Worm (Caenorhabditis elegans): Measurements from ENCODE around the gene sqv-2.

The sqv-2 gene

DNA sequence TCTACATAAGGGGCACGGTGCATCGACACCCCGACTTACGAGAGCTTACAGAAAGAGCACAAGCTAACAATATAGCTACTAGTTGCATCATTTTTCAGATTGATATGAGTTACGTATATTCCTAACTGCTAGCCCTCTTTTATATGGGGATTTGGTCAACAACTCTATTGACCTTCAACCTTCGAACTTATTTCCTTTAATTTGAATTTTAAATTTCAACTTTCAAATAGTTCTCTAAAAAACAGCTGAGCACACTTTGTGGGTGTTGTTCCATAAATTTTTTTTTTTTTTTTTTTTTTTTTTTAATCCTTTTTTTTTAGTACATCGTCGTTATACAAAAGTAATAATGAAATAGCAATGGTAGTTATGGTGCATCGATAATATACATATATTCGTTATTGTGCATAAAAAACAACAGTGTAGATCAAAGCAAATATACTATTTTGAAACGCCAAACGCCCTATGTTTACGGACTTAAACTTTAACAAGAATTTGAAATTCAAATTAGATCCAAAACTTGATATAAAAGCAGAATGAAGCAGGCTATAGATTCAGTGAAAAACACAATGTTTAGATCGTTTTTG lies 27.6 kb downstream of the sqv-2 start, which contains the start of the genes Y110A2AL.9 and Y110A2AL.3:
Gene Y110A2AL.9, minus strand, starts transcription at position 101 of the 584 bp plus-strand sequence.
Gene Y110A2AL.3, plus strand, starts transcription at position 534 of the 584 bp plus-strand sequence.
- no peak for TF ChIP-seq unc-62 (GFP tag; optimal IDR thresholded peaks at IDR 0.05)

DNA sequence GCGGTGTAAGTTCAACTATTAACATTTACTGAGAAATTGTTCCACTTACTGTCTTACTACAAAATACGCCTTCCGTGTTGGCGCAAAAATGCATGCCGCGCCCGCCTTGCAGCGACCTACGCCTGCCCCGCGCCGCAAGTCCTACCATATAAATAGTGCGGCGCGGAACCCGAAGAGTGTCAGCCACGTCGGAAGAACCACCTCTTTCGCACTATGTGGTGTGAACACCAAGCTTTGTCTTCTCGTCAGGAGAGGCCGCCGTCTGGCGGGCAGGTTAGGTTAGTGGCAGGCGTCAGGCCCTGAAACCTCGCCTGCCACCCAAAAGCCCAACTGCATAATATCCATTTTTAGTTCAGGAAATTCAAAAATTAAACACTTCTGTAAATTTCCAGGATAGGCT lies 28.8 kb downstream of the sqv-2 start:
- TF ChIP-seq unc-62 (GFP tag; optimal IDR thresholded peaks at IDR 0.05) = no peak

DNA sequence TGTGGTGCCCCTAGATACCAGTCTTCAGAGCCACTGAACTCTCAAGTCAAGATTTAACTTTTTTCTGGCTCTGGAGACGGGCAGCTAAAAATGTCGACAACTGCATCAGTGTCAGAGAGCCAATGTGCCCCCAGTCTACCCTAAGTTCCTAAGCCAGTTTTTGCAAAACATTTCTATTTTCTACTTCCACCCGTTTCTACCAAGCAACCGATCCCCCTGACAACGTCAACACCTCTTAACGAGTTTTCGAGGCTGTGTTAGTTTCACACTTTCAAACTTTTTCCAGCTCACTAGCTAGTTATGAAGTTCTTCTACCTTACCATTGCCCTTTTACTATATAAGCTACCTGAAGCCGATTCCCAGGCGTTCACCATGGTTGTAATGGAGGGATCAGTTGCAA lies 30.0 kb downstream of the sqv-2 start, which contains the start of gene Y110A2AL.5:
Gene Y110A2AL.5, plus strand, starts transcription at position 301 of the 400 bp plus-strand sequence.
- no peak for TF ChIP-seq unc-62 (GFP tag; optimal IDR thresholded peaks at IDR 0.05)

DNA sequence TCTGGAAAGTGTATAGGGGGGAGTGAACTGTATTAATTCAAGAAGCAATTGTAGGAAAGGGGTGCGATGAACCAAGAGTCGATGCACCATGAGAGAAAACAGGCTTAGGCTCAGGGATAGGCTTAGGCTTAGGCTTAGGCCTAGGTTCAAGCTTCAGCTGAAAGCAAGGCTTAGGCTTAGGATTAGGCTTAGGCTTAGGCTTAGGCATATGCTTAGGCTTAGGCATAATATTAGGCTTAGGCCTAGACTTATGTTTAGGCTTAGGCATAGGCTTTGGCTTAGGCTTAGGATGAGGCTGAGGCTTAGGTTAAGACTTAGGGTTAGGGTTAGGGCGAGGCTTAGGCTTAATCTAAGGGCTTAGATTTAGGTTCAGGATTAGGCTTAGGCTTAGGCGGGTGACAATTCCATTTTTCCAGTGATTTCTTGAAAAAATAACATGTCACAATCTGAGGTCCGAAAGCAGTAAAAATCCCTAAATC lies 31.6 kb downstream of the sqv-2 start:
- TF ChIP-seq unc-62 (GFP tag; optimal IDR thresholded peaks at IDR 0.05) = no peak

DNA sequence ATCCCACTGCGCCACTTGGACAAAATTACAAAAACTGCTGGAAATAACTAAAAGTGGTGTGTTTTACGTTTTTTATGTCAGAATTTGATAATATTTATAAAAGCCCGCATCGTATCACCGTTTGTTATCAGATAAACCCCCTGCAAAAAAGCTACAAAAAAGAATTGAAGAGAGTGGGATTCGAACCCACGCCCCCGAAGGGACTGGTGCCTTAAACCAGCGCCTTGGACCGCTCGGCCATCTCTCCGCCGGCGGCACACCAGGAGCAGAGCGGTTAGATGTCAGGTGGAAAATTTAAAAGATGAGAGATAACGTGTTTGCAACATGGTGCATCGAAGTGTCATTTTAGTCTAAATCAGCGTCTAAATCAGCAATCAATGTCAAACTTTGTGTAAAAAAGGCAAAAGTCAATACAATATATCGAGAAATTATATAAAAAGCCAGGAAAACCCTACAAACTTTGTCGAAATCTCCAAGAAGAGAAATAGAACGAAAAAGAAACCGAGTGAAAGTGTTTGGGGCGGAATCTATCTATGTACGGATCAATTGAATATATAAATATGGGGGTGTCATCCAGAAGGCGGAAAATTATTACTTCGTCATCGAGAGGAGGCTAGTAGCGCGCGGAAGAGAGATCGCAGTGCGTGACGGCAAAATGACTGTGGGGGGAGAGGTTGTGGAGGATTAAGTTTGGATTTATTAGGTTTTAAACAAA lies 32.7 kb downstream of the sqv-2 start:
- TF ChIP-seq unc-62 (GFP tag; optimal IDR thresholded peaks at IDR 0.05) = no peak

DNA sequence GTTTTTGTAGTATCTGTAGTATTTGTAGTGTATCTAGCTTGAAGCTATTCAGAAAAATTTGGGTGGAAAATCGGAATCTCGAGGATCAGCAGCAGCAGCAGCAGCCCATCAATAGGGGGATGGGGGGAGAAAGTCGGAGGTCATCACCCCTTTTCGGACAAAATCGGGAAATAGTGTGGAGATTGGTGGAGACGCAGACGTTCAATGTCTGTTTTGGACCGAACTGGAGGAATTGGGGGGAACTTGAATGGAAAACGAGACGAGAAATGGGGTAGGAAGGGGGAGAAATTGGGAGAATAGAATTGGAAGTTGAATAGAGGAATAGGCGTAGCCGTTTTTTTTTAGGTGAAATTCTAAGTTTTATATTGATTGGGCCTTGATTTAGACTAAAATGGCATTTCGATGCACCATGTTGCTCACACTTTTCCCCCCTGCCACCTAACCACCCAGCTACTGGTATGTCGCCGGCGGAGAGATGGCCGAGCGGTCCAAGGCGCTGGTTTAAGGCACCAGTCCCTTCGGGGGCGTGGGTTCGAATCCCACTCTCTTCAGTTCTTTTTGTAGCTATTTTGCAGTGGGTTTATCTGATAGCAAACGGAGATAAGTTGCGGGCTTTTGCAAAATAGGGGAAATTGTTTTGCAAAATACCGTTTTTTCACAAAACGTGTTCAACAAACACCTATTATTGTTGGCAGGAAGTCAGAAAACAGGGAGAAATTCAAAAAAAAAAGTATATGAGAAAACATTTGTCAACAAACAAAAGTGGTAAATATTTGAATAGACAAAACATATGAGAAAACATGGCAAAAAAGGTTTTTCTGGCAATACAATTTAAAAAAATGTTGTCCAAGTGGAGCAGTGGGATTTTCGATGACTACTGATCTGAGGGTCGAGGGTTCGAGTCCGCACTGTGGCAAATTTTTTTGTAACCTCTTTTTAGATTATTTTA lies 34.0 kb downstream of the sqv-2 start:
- no peak for TF ChIP-seq unc-62 (GFP tag; optimal IDR thresholded peaks at IDR 0.05)

DNA sequence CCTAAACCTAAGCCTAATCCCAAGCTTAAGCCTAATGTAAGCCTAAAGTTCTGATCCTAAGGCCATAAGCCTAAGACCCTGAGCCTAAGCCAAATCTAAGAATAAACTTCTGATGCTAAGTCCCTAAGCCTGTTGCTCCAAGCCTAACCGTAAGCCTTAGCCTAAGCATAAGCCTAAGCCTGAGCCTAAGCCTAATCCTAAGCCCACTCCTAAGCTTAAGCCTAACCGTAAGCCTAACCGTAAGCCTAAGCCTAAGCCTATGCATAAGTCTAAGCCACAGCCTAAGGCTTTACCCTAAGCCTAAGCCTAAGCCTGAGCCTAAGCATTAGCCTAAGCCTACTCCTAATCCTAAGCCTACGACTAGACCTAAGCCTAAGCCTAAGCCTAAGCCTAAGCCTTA lies 34.9 kb downstream of the sqv-2 start:
- no peak for TF ChIP-seq unc-62 (GFP tag; optimal IDR thresholded peaks at IDR 0.05)

DNA sequence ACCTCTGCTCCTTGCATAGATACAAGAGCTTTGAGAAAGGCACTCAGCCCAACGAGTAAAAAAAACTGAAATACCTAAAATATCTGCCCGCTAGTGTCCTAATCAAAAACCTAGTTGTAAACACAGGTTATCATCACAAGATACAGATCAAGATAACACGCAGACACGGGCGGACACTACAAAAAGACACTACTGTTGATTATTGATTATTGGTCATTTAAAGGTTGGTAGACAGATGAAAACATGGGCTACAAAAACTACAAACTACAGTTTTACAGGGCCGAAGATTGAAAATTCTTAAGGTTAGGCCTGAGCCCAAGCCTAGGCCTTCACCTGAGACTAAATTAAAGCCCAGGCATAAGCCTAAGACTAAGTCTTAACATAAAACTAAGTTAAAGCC lies 35.3 kb downstream of the sqv-2 start:
- no peak for TF ChIP-seq unc-62 (GFP tag; optimal IDR thresholded peaks at IDR 0.05)

DNA sequence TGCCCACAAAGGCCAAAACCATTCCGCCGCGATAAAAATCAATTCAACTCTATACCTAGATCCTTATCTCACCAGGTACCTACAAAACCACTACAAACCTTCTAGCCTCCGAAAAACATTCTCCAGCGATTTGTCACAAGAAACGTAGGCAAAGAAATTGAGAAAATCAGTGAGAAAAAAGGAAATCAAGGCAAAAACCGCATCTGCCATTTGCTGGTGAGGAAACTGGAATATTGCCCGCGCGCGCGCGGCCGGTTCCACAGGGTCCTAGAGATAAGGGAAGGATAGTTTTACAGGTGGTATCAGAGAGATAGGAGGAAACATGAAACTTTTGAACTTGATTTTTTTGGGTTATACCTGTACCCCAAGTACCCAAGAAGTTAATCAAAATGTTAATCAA lies 36.6 kb downstream of the sqv-2 start:
- TF ChIP-seq unc-62 (GFP tag; optimal IDR thresholded peaks at IDR 0.05) = no peak

DNA sequence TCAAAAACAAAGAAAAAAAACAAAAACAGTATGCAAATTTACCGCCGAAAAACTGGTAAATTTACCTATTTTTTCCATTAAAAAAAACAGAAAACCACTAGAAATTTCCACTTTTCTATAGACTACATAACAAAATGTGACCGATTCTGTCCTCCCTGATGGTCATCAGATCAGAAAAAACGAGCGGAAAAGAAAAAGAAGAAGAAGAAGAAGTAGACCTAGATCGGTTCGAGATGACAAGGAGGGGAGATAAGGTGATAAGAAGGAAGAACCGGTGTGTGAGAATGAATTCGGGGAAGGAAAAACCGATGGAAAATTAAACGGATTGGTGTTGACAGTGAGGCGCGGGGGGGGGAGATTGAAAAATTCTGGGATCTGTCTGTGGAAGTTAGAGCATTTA lies 38.1 kb downstream of the sqv-2 start:
- TF ChIP-seq unc-62 (GFP tag; optimal IDR thresholded peaks at IDR 0.05) = no peak

DNA sequence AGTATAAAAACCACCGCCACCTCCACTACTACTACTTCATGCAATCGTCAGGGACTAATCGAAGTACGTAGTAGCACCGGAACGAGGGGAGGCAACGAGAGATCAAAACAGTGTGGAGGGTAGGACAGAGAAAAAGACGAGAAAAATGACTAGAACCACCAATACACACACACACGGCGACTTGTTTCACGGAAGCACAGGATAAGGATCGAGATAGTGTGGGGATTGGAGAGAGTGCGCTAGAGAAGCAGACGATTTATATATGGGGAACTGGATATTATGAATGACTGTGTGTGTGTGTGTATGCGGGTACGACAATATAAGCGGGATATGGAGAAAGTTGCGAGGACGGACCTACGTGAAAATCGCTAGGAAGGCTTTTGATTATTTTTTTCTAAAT lies 39.4 kb downstream of the sqv-2 start:
- no peak for TF ChIP-seq unc-62 (GFP tag; optimal IDR thresholded peaks at IDR 0.05)

DNA sequence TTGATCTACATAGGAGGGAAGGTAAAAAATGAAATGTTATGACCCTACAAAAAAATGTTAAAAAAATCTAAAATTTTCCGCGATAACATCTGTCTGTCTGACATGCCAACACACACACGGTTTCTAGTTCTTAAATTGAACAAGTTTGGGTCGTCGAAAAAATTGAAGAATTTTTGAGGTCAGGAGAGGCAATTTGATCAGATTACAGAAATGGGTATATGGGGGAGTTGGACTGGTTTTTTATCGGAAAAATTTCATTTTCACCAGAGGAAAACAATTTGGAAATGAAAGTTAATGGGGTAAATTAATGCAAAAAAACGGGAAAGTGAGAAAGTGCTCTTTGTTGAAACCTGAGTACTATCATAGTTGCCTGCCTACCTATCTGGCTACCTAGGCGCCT lies 40.4 kb downstream of the sqv-2 start:
- TF ChIP-seq unc-62 (GFP tag; optimal IDR thresholded peaks at IDR 0.05) = no peak

DNA sequence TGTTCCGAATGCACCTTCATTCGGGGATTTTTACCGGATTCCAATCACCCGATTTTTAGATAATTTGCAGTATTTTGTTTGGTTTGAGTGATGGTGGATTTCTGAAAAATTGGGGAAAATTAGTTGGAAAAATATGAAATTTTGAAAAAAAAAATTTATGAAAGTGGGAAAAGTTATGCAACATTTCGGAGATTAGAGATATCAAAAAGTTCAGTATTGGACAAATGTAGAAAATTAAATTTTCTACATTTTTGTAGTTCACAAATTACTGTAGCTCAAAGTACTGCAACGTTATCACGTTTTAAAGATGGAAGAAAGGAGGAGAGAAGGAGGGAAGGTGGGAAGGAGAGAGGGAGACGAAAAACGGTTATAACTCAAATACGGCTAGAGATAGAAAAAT lies 41.7 kb downstream of the sqv-2 start, which contains the start of gene ptc-3:
Gene ptc-3, minus strand, starts transcription at position 101 of the 400 bp plus-strand sequence.
- TF ChIP-seq unc-62 (GFP tag; optimal IDR thresholded peaks at IDR 0.05) = no peak

DNA sequence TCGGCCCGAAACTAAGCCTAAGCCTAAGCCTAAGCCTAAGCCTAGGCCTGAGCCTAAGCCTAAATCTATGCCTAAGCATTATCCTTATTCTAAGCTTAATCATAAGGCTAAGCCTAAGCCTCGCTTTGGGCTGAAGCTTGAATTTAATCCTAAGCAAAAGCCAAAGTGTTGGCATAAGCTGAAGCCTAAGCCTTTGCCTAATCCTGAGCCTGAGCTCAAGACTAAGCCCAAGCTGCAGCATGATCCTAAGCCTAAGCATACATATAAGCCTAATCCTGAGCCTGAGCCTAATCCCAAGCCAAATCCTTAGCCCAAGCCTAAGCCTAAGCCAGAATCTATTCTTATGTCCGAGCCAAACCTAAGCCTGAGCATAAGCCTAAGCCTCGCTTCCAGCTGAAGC lies 47.6 kb downstream of the sqv-2 start:
- no peak for TF ChIP-seq unc-62 (GFP tag; optimal IDR thresholded peaks at IDR 0.05)

DNA sequence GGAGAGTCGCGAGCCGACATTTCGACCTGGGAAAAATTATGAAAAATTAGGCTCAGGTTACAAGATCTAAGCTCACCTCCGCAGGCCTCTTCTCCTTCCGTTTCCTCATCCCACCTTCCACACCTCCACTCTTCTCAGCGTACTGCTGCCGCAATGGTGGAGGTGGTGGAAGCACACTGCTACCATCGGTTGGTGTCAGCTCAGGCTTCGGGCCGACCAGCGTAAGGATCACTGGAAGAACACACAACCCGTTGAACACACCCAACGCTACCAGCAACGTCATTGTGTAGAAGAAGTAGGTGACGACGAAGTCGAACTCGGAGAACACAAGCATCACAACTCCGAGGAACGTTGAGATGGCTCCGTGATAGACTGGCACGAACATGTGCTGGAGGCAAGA lies 48.5 kb downstream of the sqv-2 start:
- no peak for TF ChIP-seq unc-62 (GFP tag; optimal IDR thresholded peaks at IDR 0.05)

DNA sequence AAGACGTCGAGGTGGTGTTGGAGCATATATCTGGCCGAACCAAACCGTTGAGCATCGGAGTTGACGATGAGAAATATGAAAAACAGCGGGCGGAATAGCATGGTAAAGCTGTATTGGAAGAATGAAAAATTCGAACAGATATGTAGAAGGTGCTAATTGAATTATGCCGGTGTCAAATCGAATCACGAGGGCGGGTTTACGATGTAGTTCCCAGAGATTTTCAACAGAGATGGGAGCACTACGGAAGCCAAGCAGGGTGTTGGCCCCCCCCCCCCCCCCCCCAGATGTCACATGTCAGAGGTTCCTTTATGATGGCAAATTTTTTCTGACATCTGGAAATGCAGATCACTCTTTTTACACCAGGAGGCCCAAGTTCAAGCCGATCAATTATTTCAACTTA lies 51.1 kb downstream of the sqv-2 start, which contains the start of gene Y110A2AL.7:
Gene Y110A2AL.7, minus strand, starts transcription at position 101 of the 400 bp plus-strand sequence.
- no peak for TF ChIP-seq unc-62 (GFP tag; optimal IDR thresholded peaks at IDR 0.05)

All from whole organism, dauer.